Worm (Caenorhabditis elegans) whole organism, late embryonic: ENCODE data around the gene unc-27.

Experiments used
- C08G9.2 ChIP-seq: sonication (generic microtip); optimal IDR thresholded peaks from 2 replicates; lab custom pipeline; 2016; ENCODE audit warnings: mild to moderate bottlenecking, missing genetic modification characterization, moderate library complexity, missing compliant biosample characterization
- C38D4.7 ChIP-seq: fragments of 200-800 bp; sonication (Bioruptor generic); optimal IDR thresholded peaks from 2 replicates; lab custom pipeline; 2018; ENCODE audit warnings: mild to moderate bottlenecking, missing genetic modification characterization, moderate library complexity, missing compliant biosample characterization
- K02D7.2 ChIP-seq: sonication (generic microtip); optimal IDR thresholded peaks from 2 replicates; lab custom pipeline; 2017; ENCODE audit warnings: mild to moderate bottlenecking, missing genetic modification characterization, missing compliant biosample characterization
- K09A11.1 ChIP-seq: sonication (generic microtip); optimal IDR thresholded peaks from 2 replicates; lab custom pipeline; 2017; ENCODE audit warnings: antibody characterized with exemption, mild to moderate bottlenecking, missing genetic modification characterization, missing compliant biosample characterization; ENCODE audit not compliant: insufficient read depth
- T23F11.4 ChIP-seq: fragments of 200-800 bp; sonication (Bioruptor generic); optimal IDR thresholded peaks from 2 replicates; lab custom pipeline; 2018; ENCODE audit warnings: mild to moderate bottlenecking, missing genetic modification characterization, missing compliant biosample characterization
- ahr-1 ChIP-seq: sonication (generic microtip); optimal IDR thresholded peaks from 2 replicates; lab custom pipeline; 2016; ENCODE audit warnings: missing genetic modification characterization, missing compliant biosample characterization
- ceh-14 ChIP-seq: sonication (generic microtip); optimal IDR thresholded peaks from 2 replicates; lab custom pipeline; 2016; ENCODE audit warnings: missing genotype, missing genetic modification characterization, missing compliant biosample characterization
- ceh-18 ChIP-seq: sonication (generic microtip); optimal IDR thresholded peaks from 2 replicates; lab custom pipeline; 2016; ENCODE audit warnings: missing genetic modification characterization, missing compliant biosample characterization
- ceh-19 ChIP-seq: fragments of 200-800 bp; sonication (Bioruptor generic); optimal IDR thresholded peaks from 2 replicates; lab custom pipeline; 2018; ENCODE audit warnings: mild to moderate bottlenecking, missing genetic modification characterization, missing compliant biosample characterization
- ceh-24 ChIP-seq: sonication (generic microtip); optimal IDR thresholded peaks from 2 replicates; lab custom pipeline; 2016; ENCODE audit warnings: mild to moderate bottlenecking, missing genetic modification characterization, missing compliant biosample characterization
- ceh-34 ChIP-seq: sonication (generic microtip); optimal IDR thresholded peaks from 2 replicates; lab custom pipeline; 2016; ENCODE audit warnings: mild to moderate bottlenecking, missing genetic modification characterization, missing compliant biosample characterization
- ceh-45 ChIP-seq: fragments of 200-800 bp; sonication (Bioruptor generic); IDR thresholded peaks from 2 replicates; pipeline ENCODE4 v1.3.6; 2022; ENCODE audit warnings: missing genetic modification reagents, missing genetic modification characterization, missing compliant biosample characterization
- ceh-48 ChIP-seq: sonication (generic microtip); optimal IDR thresholded peaks from 2 replicates; lab custom pipeline; 2016; ENCODE audit warnings: missing genetic modification characterization, inconsistent platforms, missing compliant biosample characterization
- ceh-9 ChIP-seq: sonication (generic microtip); optimal IDR thresholded peaks from 2 replicates; lab custom pipeline; 2016; ENCODE audit warnings: mild to moderate bottlenecking, missing genetic modification characterization, inconsistent platforms, missing compliant biosample characterization
- che-1 ChIP-seq: sonication (generic microtip); optimal IDR thresholded peaks from 2 replicates; lab custom pipeline; 2016; ENCODE audit warnings: mild to moderate bottlenecking, missing genetic modification characterization, missing compliant biosample characterization
- elt-2 ChIP-seq: sonication (generic microtip); optimal IDR thresholded peaks from 2 replicates; lab custom pipeline; 2016; ENCODE audit warnings: missing genetic modification reagents, missing genetic modification characterization, missing compliant biosample characterization
- ets-4 ChIP-seq: sonication (generic microtip); optimal IDR thresholded peaks from 2 replicates; lab custom pipeline; 2016; ENCODE audit warnings: missing genetic modification characterization, missing compliant biosample characterization
- fax-1 ChIP-seq: sonication (generic microtip); optimal IDR thresholded peaks from 2 replicates; lab custom pipeline; 2016; ENCODE audit warnings: missing genotype, missing genetic modification characterization, missing compliant biosample characterization
- fkh-10 ChIP-seq: fragments of 150-350 bp; optimal IDR thresholded peaks from 2 replicates; lab custom pipeline; 2014; ENCODE audit warnings: missing biosample characterization, missing genetic modification reagents, missing genetic modification characterization
- hlh-15 ChIP-seq: sonication (generic microtip); optimal IDR thresholded peaks from 2 replicates; lab custom pipeline; 2016; ENCODE audit warnings: missing genetic modification characterization, missing compliant biosample characterization
- hlh-30 ChIP-seq: sonication (generic microtip); optimal IDR thresholded peaks from 2 replicates; lab custom pipeline; 2017; ENCODE audit warnings: antibody characterized with exemption, missing genetic modification characterization, missing compliant biosample characterization; ENCODE audit not compliant: insufficient read depth
- hlh-6 ChIP-seq: sonication (generic microtip); optimal IDR thresholded peaks from 2 replicates; lab custom pipeline; 2016; ENCODE audit warnings: missing genotype, missing genetic modification characterization, missing compliant biosample characterization
- madf-2 ChIP-seq: sonication (generic microtip); optimal IDR thresholded peaks from 2 replicates; lab custom pipeline; 2017; ENCODE audit warnings: missing genetic modification characterization, missing compliant biosample characterization
- mec-3 ChIP-seq: sonication (generic microtip); optimal IDR thresholded peaks from 2 replicates; lab custom pipeline; 2016; ENCODE audit warnings: borderline replicate concordance, missing genetic modification characterization, missing compliant biosample characterization
- nfya-1 ChIP-seq: sonication (generic microtip); optimal IDR thresholded peaks from 2 replicates; lab custom pipeline; 2017; ENCODE audit warnings: missing genetic modification characterization, mild to moderate bottlenecking, missing compliant biosample characterization, antibody characterized with exemption, moderate library complexity
- nhr-232 ChIP-seq: sonication (generic microtip); optimal IDR thresholded peaks from 2 replicates; lab custom pipeline; 2016; ENCODE audit warnings: missing genetic modification characterization, missing compliant biosample characterization
- npax-4 ChIP-seq: sonication (generic microtip); optimal IDR thresholded peaks from 2 replicates; lab custom pipeline; 2016; ENCODE audit warnings: missing genetic modification characterization, missing compliant biosample characterization
- odd-2 ChIP-seq: sonication (generic microtip); optimal IDR thresholded peaks from 2 replicates; lab custom pipeline; 2017; ENCODE audit warnings: antibody characterized with exemption, mild to moderate bottlenecking, missing genetic modification characterization, missing compliant biosample characterization
- ref-2 ChIP-seq: sonication (generic microtip); optimal IDR thresholded peaks from 2 replicates; lab custom pipeline; 2016; ENCODE audit warnings: missing genetic modification characterization, missing compliant biosample characterization
- rnt-1 ChIP-seq: sonication (generic microtip); optimal IDR thresholded peaks from 2 replicates; lab custom pipeline; 2016; ENCODE audit warnings: missing genetic modification characterization, missing compliant biosample characterization
- sox-4 ChIP-seq: sonication (generic microtip); optimal IDR thresholded peaks from 2 replicates; lab custom pipeline; 2017; ENCODE audit warnings: mild to moderate bottlenecking, missing genetic modification characterization, inconsistent platforms, missing compliant biosample characterization
- tbx-2 ChIP-seq: sonication (generic microtip); optimal IDR thresholded peaks from 2 replicates; lab custom pipeline; 2016; ENCODE audit warnings: missing genetic modification characterization, missing compliant biosample characterization
- unc-42 ChIP-seq: sonication (generic microtip); optimal IDR thresholded peaks from 2 replicates; lab custom pipeline; 2016; ENCODE audit warnings: missing genotype, missing genetic modification characterization, missing compliant biosample characterization
- unc-55 ChIP-seq: sonication (generic microtip); optimal IDR thresholded peaks from 2 replicates; lab custom pipeline; 2017; ENCODE audit warnings: missing biosample characterization, missing genetic modification reagents, missing genetic modification characterization
- unc-86 ChIP-seq: sonication (generic microtip); optimal IDR thresholded peaks from 2 replicates; lab custom pipeline; 2016; ENCODE audit warnings: missing genetic modification characterization, missing compliant biosample characterization
- zip-5 ChIP-seq: sonication (generic microtip); optimal IDR thresholded peaks from 2 replicates; lab custom pipeline; 2016; ENCODE audit warnings: missing genetic modification characterization, missing compliant biosample characterization
- ztf-16 ChIP-seq: sonication (generic microtip); optimal IDR thresholded peaks from 2 replicates; lab custom pipeline; 2017; ENCODE audit warnings: missing genetic modification characterization, missing compliant biosample characterization

Gene unc-27

ce11 chrX:8742896-8743295, 46.4 kb upstream of the unc-27 start, which contains the start of gene M02D8.7:
Gene M02D8.7, minus strand, starts transcription at chrX:8742996.
- no peak for TF ChIP-seq K02D7.2 (tag; lab: Kevin White, UChicago)
- TF ChIP-seq npax-4 (tag; lab: Kevin White, UChicago) = no peak
- no peak for TF ChIP-seq K09A11.1
- no peak for TF ChIP-seq mec-3
- no peak for TF ChIP-seq unc-86
- no peak for TF ChIP-seq hlh-15 (tag; lab: Kevin White, UChicago)
- no peak for TF ChIP-seq odd-2 (tag; lab: Kevin White, UChicago)
- TF ChIP-seq C08G9.2 = no peak
- no peak for TF ChIP-seq C38D4.7 (GFP tag; lab: Kevin White, UChicago)
- no peak for TF ChIP-seq nhr-232 (tag; lab: Kevin White, UChicago)
- TF ChIP-seq ceh-45 (GFP tag; lab: Robert Waterston, UW) = no peak
- no peak for TF ChIP-seq ceh-18 (tag; lab: Kevin White, UChicago)

- TF ChIP-seq ceh-34 (no peak), C08G9.2 (no peak), ets-4 (tag; lab: Kevin White, UChicago) (no peak), ceh-24 (no peak), madf-2 (tag; lab: Kevin White, UChicago) (no peak), zip-5 (tag; lab: Kevin White, UChicago) (no peak), ceh-9 (tag; lab: Kevin White, UChicago) (no peak), tbx-2 (tag; lab: Kevin White, UChicago) (no peak), nfya-1 (tag; lab: Kevin White, UChicago) (no peak), rnt-1 (tag; lab: Kevin White, UChicago) (no peak), unc-42 (tag; lab: Kevin White, UChicago) (no peak)
Measured at ce11 chrX:8744192-8744985, 44.9 kb upstream of the unc-27 start.

- TF ChIP-seq sox-4 (tag; lab: Kevin White, UChicago) (no peak), rnt-1 (tag; lab: Kevin White, UChicago) (no peak), ceh-14 (tag; lab: Kevin White, UChicago) (no peak), ceh-34 (no peak), unc-55 (no peak)
- TF ChIP-seq, all 69 proteins: peak for 0
Measured at ce11 chrX:8745524-8745923, 43.7 kb upstream of the unc-27 start.

DNA sequence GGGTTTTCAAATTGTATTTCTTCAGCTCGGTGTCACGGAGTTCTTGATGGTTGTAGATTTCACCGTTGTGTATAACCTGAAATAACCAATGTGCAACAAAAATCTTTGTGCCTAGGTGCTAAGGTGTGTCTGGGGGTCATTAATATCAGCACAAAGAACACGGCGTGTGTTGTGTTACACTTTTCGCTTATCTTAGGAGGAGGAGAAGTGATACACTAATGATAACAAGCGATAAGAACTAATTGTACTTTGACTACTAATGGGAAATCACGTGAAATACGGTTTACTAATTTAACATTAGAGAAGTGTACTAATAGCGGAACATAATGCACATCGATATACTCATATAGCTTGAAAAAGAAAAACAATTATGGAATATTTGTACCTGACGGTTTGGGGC, 39.0 kb upstream of the unc-27 start:
- TF ChIP-seq elt-2 (tag; lab: Kevin White, UChicago) (peak; percentile 95), ceh-34 (no peak)

- no peak for TF ChIP-seq che-1 (tag; lab: Kevin White, UChicago)
- no peak for TF ChIP-seq nfya-1 (tag; lab: Kevin White, UChicago)
- TF ChIP-seq ref-2 (tag; lab: Kevin White, UChicago) = no peak
- no peak for TF ChIP-seq ahr-1 (tag; lab: Kevin White, UChicago)
Measured at ce11 chrX:8750660-8751059, 38.6 kb upstream of the unc-27 start, which contains the start of gene asns-2. Gene asns-2, minus strand, starts transcription at chrX:8750941.

- TF ChIP-seq hlh-6 (tag; lab: Kevin White, UChicago) (no peak), ceh-48 (tag; lab: Kevin White, UChicago) (no peak), ztf-16 (tag; lab: Kevin White, UChicago) (no peak), elt-2 (tag; lab: Kevin White, UChicago) (peak; percentile 47), fkh-10 (GFP tag; lab: Kevin White, UChicago) (no peak), fax-1 (tag; lab: Kevin White, UChicago) (no peak), T23F11.4 (GFP tag; lab: Kevin White, UChicago) (no peak), hlh-30 (tag; lab: Kevin White, UChicago) (peak; percentile 44), K02D7.2 (tag; lab: Kevin White, UChicago) (no peak), zip-5 (tag; lab: Kevin White, UChicago) (no peak), C08G9.2 (no peak), ceh-19 (no peak), nfya-1 (tag; lab: Kevin White, UChicago) (no peak)
Measured at ce11 chrX:8752546-8752945, 36.7 kb upstream of the unc-27 start.
